Worm (Caenorhabditis elegans) whole organism, L3 larva: Measurements from ENCODE around the gene R10E4.9.
A peak's percentile ranks its signal among the peaks of the same experiment; 100 is the strongest.

ENCODE experiments used
- R02D3.7 ChIP-seq: fragments of 150-350 bp; optimal IDR thresholded peaks from 2 replicates; lab custom pipeline; 2014; ENCODE audit warnings: missing biosample characterization, missing genetic modification characterization
- ZK546.5 ChIP-seq: sonication (generic microtip); optimal IDR thresholded peaks from 2 replicates; lab custom pipeline; 2017; ENCODE audit warnings: missing biosample characterization, missing genetic modification characterization
- aly-2 ChIP-seq: fragments of 150-350 bp; optimal IDR thresholded peaks from 2 replicates; lab custom pipeline; 2014; ENCODE audit warnings: missing biosample characterization, missing genetic modification characterization
- ama-1 ChIP-seq: fragments of 150-350 bp; optimal IDR thresholded peaks from 2 replicates; lab custom pipeline; 2018
- ceh-16 ChIP-seq: sonication (generic microtip); optimal IDR thresholded peaks from 2 replicates; lab custom pipeline; 2017; ENCODE audit warnings: missing biosample characterization, missing genetic modification characterization
- ceh-28 ChIP-seq: fragments of 150-350 bp; optimal IDR thresholded peaks from 2 replicates; lab custom pipeline; 2014; ENCODE audit warnings: missing biosample characterization, missing genetic modification reagents, missing genetic modification characterization
- ceh-82 ChIP-seq: fragments of 150-350 bp; optimal IDR thresholded peaks from 2 replicates; lab custom pipeline; 2014; ENCODE audit warnings: missing biosample characterization, missing genetic modification characterization
- ceh-9 ChIP-seq: sonication (generic microtip); optimal IDR thresholded peaks from 2 replicates; lab custom pipeline; 2018; ENCODE audit warnings: missing biosample characterization, missing genetic modification characterization
- daf-12 ChIP-seq: fragments of 150-350 bp; optimal IDR thresholded peaks from 2 replicates; lab custom pipeline; 2014; ENCODE audit warnings: missing biosample characterization, missing genetic modification reagents, missing genetic modification characterization
- egl-27 ChIP-seq: sonication (generic microtip); optimal IDR thresholded peaks from 4 replicates; lab custom pipeline; 2017; ENCODE audit warnings: missing biosample characterization, missing genetic modification reagents, missing genetic modification characterization
- egl-5 ChIP-seq: fragments of 150-350 bp; optimal IDR thresholded peaks from 2 replicates; lab custom pipeline; 2017; ENCODE audit warnings: missing biosample characterization, missing genetic modification reagents, missing genetic modification characterization, inconsistent platforms
- elt-1 ChIP-seq: fragments of 150-350 bp; optimal IDR thresholded peaks from 2 replicates; lab custom pipeline; 2014; ENCODE audit warnings: missing biosample characterization, missing genetic modification characterization
- elt-2 ChIP-seq: sonication (generic microtip); optimal IDR thresholded peaks from 2 replicates; lab custom pipeline; 2016; ENCODE audit warnings: missing genetic modification reagents, mild to moderate bottlenecking, missing genetic modification characterization, missing compliant biosample characterization
- elt-3 ChIP-seq, 3 experiments: fragments of 150-350 bp in 1 of 3; sonication (generic microtip) in 2 of 3; optimal IDR thresholded peaks; 2 replicates in 2 of 3; 4 replicates in 1 of 3; lab custom pipeline; 2014 to 2017; ENCODE audit warnings: missing biosample characterization in 3 of 3, missing genetic modification characterization in 3 of 3
- eor-1 ChIP-seq, 2 experiments: fragments of 150-350 bp; optimal IDR thresholded peaks; 2 replicates each; lab custom pipeline; 2014 to 2018; ENCODE audit warnings: missing biosample characterization in 2 of 2, missing genetic modification characterization in 2 of 2
- fkh-10 ChIP-seq: sonication (generic microtip); optimal IDR thresholded peaks from 2 replicates; lab custom pipeline; 2017; ENCODE audit warnings: missing biosample characterization, missing genetic modification reagents, missing genetic modification characterization
- fkh-2 ChIP-seq: fragments of 150-350 bp; optimal IDR thresholded peaks from 2 replicates; lab custom pipeline; 2014; ENCODE audit warnings: missing biosample characterization, missing genetic modification reagents, missing genetic modification characterization
- fos-1 ChIP-seq: fragments of 150-350 bp; optimal IDR thresholded peaks from 2 replicates; lab custom pipeline; 2014; ENCODE audit warnings: missing biosample characterization, missing genetic modification characterization
- hmg-11 ChIP-seq: sonication (generic microtip); optimal IDR thresholded peaks from 2 replicates; lab custom pipeline; 2016; ENCODE audit warnings: missing genetic modification characterization, missing compliant biosample characterization
- jun-1 ChIP-seq: fragments of 150-350 bp; optimal IDR thresholded peaks from 2 replicates; lab custom pipeline; 2014; ENCODE audit warnings: missing biosample characterization, missing genetic modification reagents, missing genetic modification characterization
- lin-15B ChIP-seq: fragments of 150-350 bp; optimal IDR thresholded peaks from 2 replicates; lab custom pipeline; 2014; ENCODE audit warnings: missing biosample characterization, missing genetic modification characterization
- lin-39 ChIP-seq: fragments of 150-350 bp; optimal IDR thresholded peaks from 2 replicates; lab custom pipeline; 2018; ENCODE audit warnings: missing biosample characterization, missing genetic modification reagents, missing genetic modification characterization
- lsy-12 ChIP-seq: sonication (generic microtip); optimal IDR thresholded peaks from 2 replicates; lab custom pipeline; 2016; ENCODE audit warnings: mild to moderate bottlenecking, missing genetic modification characterization, missing compliant biosample characterization
- mdl-1 ChIP-seq: fragments of 150-350 bp; optimal IDR thresholded peaks from 2 replicates; lab custom pipeline; 2014; ENCODE audit warnings: missing biosample characterization, missing genetic modification characterization
- mml-1 ChIP-seq: fragments of 150-350 bp; sonication (generic microtip); optimal IDR thresholded peaks from 3 replicates; lab custom pipeline; 2014; ENCODE audit warnings: missing biosample characterization, missing genetic modification characterization
- nfya-1 ChIP-seq: sonication (generic microtip); optimal IDR thresholded peaks from 2 replicates; lab custom pipeline; 2017; ENCODE audit warnings: missing genetic modification characterization, mild to moderate bottlenecking, missing compliant biosample characterization, antibody characterized with exemption, moderate library complexity; ENCODE audit not compliant: insufficient read depth
- nhr-11 ChIP-seq: fragments of 150-350 bp; optimal IDR thresholded peaks from 2 replicates; lab custom pipeline; 2014; ENCODE audit warnings: missing biosample characterization, missing genetic modification characterization
- nhr-12 ChIP-seq: fragments of 150-350 bp; optimal IDR thresholded peaks from 2 replicates; lab custom pipeline; 2014; ENCODE audit warnings: missing biosample characterization, missing genetic modification characterization
- nhr-23 ChIP-seq: fragments of 150-350 bp; optimal IDR thresholded peaks from 2 replicates; lab custom pipeline; 2014; ENCODE audit warnings: missing biosample characterization, missing genetic modification reagents, missing genetic modification characterization
- nhr-237 ChIP-seq: fragments of 150-350 bp; optimal IDR thresholded peaks from 2 replicates; lab custom pipeline; 2014; ENCODE audit warnings: missing biosample characterization, missing genetic modification characterization
- nhr-25 ChIP-seq: sonication (generic microtip); optimal IDR thresholded peaks from 2 replicates; lab custom pipeline; 2017; ENCODE audit warnings: missing biosample characterization, missing genetic modification characterization
- nhr-28 ChIP-seq: fragments of 150-350 bp; optimal IDR thresholded peaks from 2 replicates; lab custom pipeline; 2014; ENCODE audit warnings: missing biosample characterization, missing genetic modification characterization
- nhr-43 ChIP-seq: sonication (generic microtip); optimal IDR thresholded peaks from 2 replicates; lab custom pipeline; 2016; ENCODE audit warnings: mild to moderate bottlenecking, missing genetic modification characterization, missing compliant biosample characterization; ENCODE audit not compliant: poor library complexity, severe bottlenecking
- nhr-67 ChIP-seq: fragments of 150-350 bp; optimal IDR thresholded peaks from 2 replicates; lab custom pipeline; 2014; ENCODE audit warnings: missing biosample characterization, missing genetic modification characterization
- nhr-76 ChIP-seq: fragments of 150-350 bp; sonication (generic microtip); optimal IDR thresholded peaks from 5 replicates; lab custom pipeline; 2014; ENCODE audit warnings: missing biosample characterization, missing genetic modification characterization
- nhr-77 ChIP-seq: fragments of 150-350 bp; optimal IDR thresholded peaks from 2 replicates; lab custom pipeline; 2014; ENCODE audit warnings: missing biosample characterization, missing genetic modification characterization
- pha-4 ChIP-seq: fragments of 150-350 bp; optimal IDR thresholded peaks from 2 replicates; lab custom pipeline; 2014; ENCODE audit warnings: missing biosample characterization, missing genetic modification reagents, missing genetic modification characterization
- pqm-1 ChIP-seq: fragments of 150-350 bp; optimal IDR thresholded peaks from 2 replicates; lab custom pipeline; 2017; ENCODE audit warnings: missing biosample characterization, missing genetic modification characterization, inconsistent platforms
- sea-2 ChIP-seq: fragments of 150-350 bp; sonication (generic microtip); optimal IDR thresholded peaks from 4 replicates; lab custom pipeline; 2014; ENCODE audit warnings: missing biosample characterization, missing genetic modification reagents, missing genetic modification characterization
- skn-1 ChIP-seq: fragments of 150-350 bp; optimal IDR thresholded peaks from 2 replicates; lab custom pipeline; 2014; ENCODE audit warnings: missing biosample characterization, missing genetic modification characterization
- snpc-4 ChIP-seq: fragments of 150-350 bp; optimal IDR thresholded peaks from 2 replicates; lab custom pipeline; 2014; ENCODE audit warnings: missing biosample characterization, missing genetic modification characterization
- tbx-2 ChIP-seq: sonication (generic microtip); optimal IDR thresholded peaks from 2 replicates; lab custom pipeline; 2016; ENCODE audit warnings: mild to moderate bottlenecking, missing genetic modification characterization, missing compliant biosample characterization
- unc-39 ChIP-seq: sonication (generic microtip); optimal IDR thresholded peaks from 4 replicates; lab custom pipeline; 2017; ENCODE audit warnings: missing biosample characterization, missing genetic modification characterization
- unc-62 ChIP-seq: fragments of 150-350 bp; sonication (generic microtip); optimal IDR thresholded peaks from 4 replicates; lab custom pipeline; 2014; ENCODE audit warnings: missing biosample characterization, missing genetic modification reagents, missing genetic modification characterization
- zag-1 ChIP-seq: fragments of 150-350 bp; optimal IDR thresholded peaks from 2 replicates; lab custom pipeline; 2014; ENCODE audit warnings: missing biosample characterization, missing genetic modification characterization
- ztf-11 ChIP-seq: fragments of 150-350 bp; optimal IDR thresholded peaks from 2 replicates; lab custom pipeline; 2014; ENCODE audit warnings: missing biosample characterization, missing genetic modification characterization
- ztf-4 ChIP-seq: fragments of 150-350 bp; optimal IDR thresholded peaks from 2 replicates; lab custom pipeline; 2014; ENCODE audit warnings: missing biosample characterization, missing genetic modification characterization

R10E4.9 gene

DNA sequence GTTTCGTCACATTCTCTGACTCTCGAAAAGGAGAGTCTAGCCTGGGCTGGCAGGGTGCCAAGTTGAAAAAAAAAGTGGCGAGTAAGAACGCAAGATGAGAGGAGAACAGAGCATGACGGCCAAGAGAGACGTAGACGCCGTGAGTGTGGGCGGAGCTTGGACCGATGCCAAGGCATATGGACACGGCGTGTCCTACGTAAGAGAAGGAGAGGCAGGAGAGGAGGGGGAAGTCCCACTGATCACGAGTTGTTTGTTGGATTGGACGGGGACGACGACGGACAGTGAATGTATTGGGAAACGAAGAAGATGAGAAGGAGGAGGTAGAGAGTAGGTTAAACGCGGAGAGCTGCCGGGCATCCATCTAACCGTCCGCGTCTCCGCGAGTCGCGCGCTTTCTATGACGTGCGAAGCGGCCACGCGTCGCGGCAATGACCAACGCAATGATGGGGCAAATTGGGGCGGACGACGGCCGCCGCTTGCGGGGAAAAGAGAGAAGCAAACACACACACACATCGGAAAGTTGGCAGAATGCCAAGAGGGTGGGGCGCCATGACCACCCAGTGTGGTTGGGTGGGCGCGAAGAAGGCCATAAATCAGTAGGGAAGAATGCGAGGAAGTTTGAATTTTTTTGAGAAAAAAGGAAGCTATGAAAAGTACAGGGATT, 20.1 kb downstream of the R10E4.9 start:
- peak; percentile 86 for TF ChIP-seq fos-1
- TF ChIP-seq ZK546.5 (tag; lab: Kevin White, UChicago), result peak; percentile 27
- peak; percentile 99 for TF ChIP-seq nhr-25 (tag; lab: Kevin White, UChicago)
- peak; percentile 85 for TF ChIP-seq lin-15B
- peak; percentile 98 for TF ChIP-seq unc-62 (GFP tag; lab: Kevin White, UChicago)
- no peak for TF ChIP-seq nhr-237 (tag; lab: Kevin White, UChicago)
- TF ChIP-seq elt-3 (tag; optimal IDR thresholded peaks at IDR 0.05; lab: Kevin White, UChicago), result peak in 1 of 3 experiments; percentile 6
- peak; percentile 37 for TF ChIP-seq ceh-16
- TF ChIP-seq mml-1 (tag; lab: Kevin White, UChicago), result no peak
- peak; percentile 97 for TF ChIP-seq lsy-12
- TF ChIP-seq daf-12, result peak; percentile 64
- TF ChIP-seq nhr-43, result peak; percentile 98
- peak; percentile 91 for TF ChIP-seq elt-1 (tag; lab: Kevin White, UChicago)
- peak; percentile 14 for TF ChIP-seq nhr-76 (tag; lab: Kevin White, UChicago)
- peak; percentile 51 for TF ChIP-seq aly-2 (tag; lab: Kevin White, UChicago)
- peak; percentile 62 for TF ChIP-seq ama-1 (lab: Kevin White, UChicago)
- peak; percentile 74 for TF ChIP-seq pqm-1 (tag; lab: Kevin White, UChicago)
- peak; percentile 77 for TF ChIP-seq sea-2
- TF ChIP-seq R02D3.7, result peak; percentile 85
- TF ChIP-seq nhr-12 (tag; lab: Kevin White, UChicago), result no peak
- peak; percentile 85 for TF ChIP-seq ztf-4 (tag; lab: Kevin White, UChicago)
- peak; percentile 99 for TF ChIP-seq nfya-1 (tag; lab: Kevin White, UChicago)
- TF ChIP-seq mdl-1 (tag; lab: Kevin White, UChicago), result peak; percentile 93
- no peak for TF ChIP-seq ztf-11 (tag; lab: Kevin White, UChicago)
- TF ChIP-seq ceh-28 (tag; lab: Kevin White, UChicago), result peak; percentile 96
- peak; percentile 97 for TF ChIP-seq jun-1 (tag; lab: Kevin White, UChicago)
- TF ChIP-seq nhr-28 (tag; lab: Kevin White, UChicago), result peak; percentile 40
- TF ChIP-seq nhr-23 (tag; lab: Kevin White, UChicago), result peak; percentile 98
- no peak for TF ChIP-seq eor-1 (tag; optimal IDR thresholded peaks at IDR 0.05; lab: Kevin White, UChicago)
- TF ChIP-seq ceh-9, result no peak
- TF ChIP-seq hmg-11 (tag; lab: Kevin White, UChicago), result peak; percentile 98
- peak; percentile 95 for TF ChIP-seq elt-2 (tag; lab: Kevin White, UChicago)
- peak; percentile 87 for TF ChIP-seq fkh-10 (GFP tag; lab: Kevin White, UChicago)
- TF ChIP-seq nhr-11, result peak; percentile 92
- peak; percentile 95 for TF ChIP-seq lin-39 (tag; lab: Kevin White, UChicago)
- peak; percentile 35 for TF ChIP-seq nhr-77 (tag; lab: Kevin White, UChicago)
- TF ChIP-seq pha-4, result peak; percentile 97
- peak; percentile 97 for TF ChIP-seq tbx-2 (tag; lab: Kevin White, UChicago)
- TF ChIP-seq zag-1 (tag; lab: Kevin White, UChicago), result peak; percentile 75
- TF ChIP-seq nhr-67 (tag; lab: Kevin White, UChicago), result no peak
- no peak for TF ChIP-seq unc-39 (tag; lab: Kevin White, UChicago)
- TF ChIP-seq fkh-2 (tag; lab: Kevin White, UChicago), result no peak
- peak; percentile 72 for TF ChIP-seq egl-27 (tag; lab: Kevin White, UChicago)
- TF ChIP-seq skn-1 (tag; lab: Kevin White, UChicago), result no peak
- peak; percentile 89 for TF ChIP-seq snpc-4 (tag; lab: Kevin White, UChicago)
- peak; percentile 92 for TF ChIP-seq egl-5
- TF ChIP-seq ceh-82 (tag; lab: Kevin White, UChicago), result peak; percentile 82
